Fruit fly (Drosophila melanogaster): ENCODE results near the gene CG32462.

dm6 chr3L:22891009-22891408 lies 37.7 kb upstream of the CG32462 start:
- TF ChIP-seq CG8478 (optimal IDR thresholded peaks at IDR 0.05): no peak
- no peak for TF ChIP-seq CTCF (optimal IDR thresholded peaks at IDR 0.05)
